Fruit fly (Drosophila melanogaster): Measurements from ENCODE around the gene REPTOR-BP.

The REPTOR-BP gene

dm6 chr2L:10221387-10221705, 42.6 kb upstream of the REPTOR-BP start (continued):
- TF ChIP-seq bowl (GFP tag; IDR thresholded peaks at IDR 0.05): no peak

- TF ChIP-seq CG4617 (GFP tag; optimal IDR thresholded peaks at IDR 0.05; ENCODE audit: borderline replicate concordance): peak; percentile 8
- TF ChIP-seq CG10654 (GFP tag; optimal IDR thresholded peaks at IDR 0.05): no peak
- no peak for TF ChIP-seq CG7839 (tag; optimal IDR thresholded peaks at IDR 0.05)
- TF ChIP-seq stwl (tag; optimal IDR thresholded peaks at IDR 0.05): peak; percentile 24
- TF ChIP-seq kah (GFP tag; optimal IDR thresholded peaks at IDR 0.05): peak; percentile 91
- no peak for TF ChIP-seq Ets65A (GFP tag)
- no peak for TF ChIP-seq Blimp-1 (GFP tag; optimal IDR thresholded peaks at IDR 0.05)
- TF ChIP-seq CG1603 (tag; optimal IDR thresholded peaks at IDR 0.05): no peak
- TF ChIP-seq CG15601 (tag; optimal IDR thresholded peaks at IDR 0.05): peak; percentile 15
- no peak for TF ChIP-seq CG3065 (GFP tag; optimal IDR thresholded peaks at IDR 0.05)
- no peak for TF ChIP-seq bsh (GFP tag; optimal IDR thresholded peaks at IDR 0.05)
- TF ChIP-seq CG6254 (GFP tag; optimal IDR thresholded peaks at IDR 0.05): no peak
- TF ChIP-seq stc (GFP tag; IDR thresholded peaks at IDR 0.05): no peak
- no peak for TF ChIP-seq seq (GFP tag; IDR thresholded peaks at IDR 0.05)
- TF ChIP-seq Dfd (GFP tag; optimal IDR thresholded peaks at IDR 0.05): no peak
- TF ChIP-seq tap (tag; optimal IDR thresholded peaks at IDR 0.05): no peak
- no peak for TF ChIP-seq Hmr (GFP tag; optimal IDR thresholded peaks at IDR 0.05)
- no peak for TF ChIP-seq ems (GFP tag; optimal IDR thresholded peaks at IDR 0.05)
- no peak for TF ChIP-seq Awh (GFP tag; IDR thresholded peaks at IDR 0.05)
- peak; percentile 45 for TF ChIP-seq CG9797 (GFP tag; optimal IDR thresholded peaks at IDR 0.05)
- no peak for TF ChIP-seq fd3F (GFP tag; optimal IDR thresholded peaks at IDR 0.05)
- TF ChIP-seq CG7271 (tag; optimal IDR thresholded peaks at IDR 0.05): no peak
- no peak for TF ChIP-seq phol (tag; optimal IDR thresholded peaks at IDR 0.05)
- TF ChIP-seq CG4854 (GFP tag; optimal IDR thresholded peaks at IDR 0.05): no peak
- peak in 1 of 2 experiments; percentile 95 for TF ChIP-seq Pdp1 (GFP tag; optimal IDR thresholded peaks at IDR 0.05)
- TF ChIP-seq dan (GFP tag; IDR thresholded peaks at IDR 0.05): no peak
- TF ChIP-seq scrt (GFP tag; optimal IDR thresholded peaks at IDR 0.05): peak; percentile 15
- TF ChIP-seq schlank (tag; optimal IDR thresholded peaks at IDR 0.05): no peak
- no peak for TF ChIP-seq fru (optimal IDR thresholded peaks at IDR 0.05)
- TF ChIP-seq br (optimal IDR thresholded peaks at IDR 0.05): no peak
- no peak for TF ChIP-seq CG7963 (GFP tag; IDR thresholded peaks at IDR 0.05; ENCODE audit: partially characterized antibody)
- no peak for TF ChIP-seq TFAM (GFP tag; optimal IDR thresholded peaks at IDR 0.05)
- TF ChIP-seq CG5180 (GFP tag; optimal IDR thresholded peaks at IDR 0.05): no peak
- TF ChIP-seq CG10543 (GFP tag; optimal IDR thresholded peaks at IDR 0.05): no peak
- TF ChIP-seq HLH54F (GFP tag; optimal IDR thresholded peaks at IDR 0.05): no peak
- TF ChIP-seq trh (GFP tag; optimal IDR thresholded peaks at IDR 0.05): no peak
- no peak for TF ChIP-seq CG15011 (GFP tag; optimal IDR thresholded peaks at IDR 0.05)
- no peak for TF ChIP-seq CG9437 (GFP tag; optimal IDR thresholded peaks at IDR 0.05)
- TF ChIP-seq CG2712 (tag; optimal IDR thresholded peaks at IDR 0.05): peak; percentile 19
- TF ChIP-seq Nf-YC (tag; optimal IDR thresholded peaks at IDR 0.05): no peak
- TF ChIP-seq ssp (GFP tag; IDR thresholded peaks at IDR 0.05): no peak
- no peak for TF ChIP-seq Fer3 (tag; optimal IDR thresholded peaks at IDR 0.05)
- no peak for TF ChIP-seq Dek (tag; optimal IDR thresholded peaks at IDR 0.05)
- TF ChIP-seq CG33213 (GFP tag; optimal IDR thresholded peaks at IDR 0.05): no peak
- TF ChIP-seq dmrt99B (tag; optimal IDR thresholded peaks at IDR 0.05): no peak
- TF ChIP-seq Scr (GFP tag; IDR thresholded peaks at IDR 0.05; ENCODE audit: partially characterized antibody): no peak
- no peak for TF ChIP-seq CG13775 (GFP tag; optimal IDR thresholded peaks at IDR 0.05)
- TF ChIP-seq ab (GFP tag; optimal IDR thresholded peaks at IDR 0.05): no peak
These were observed 41.2 kb upstream of the REPTOR-BP start, which contains the start of gene Bcs1 for dm6 chr2L:10222550-10223231. TSS of gene Bcs1 (plus strand) at chr2L:10222657.
